Worm (Caenorhabditis elegans) whole organism, young adult: ENCODE results near the gene F37C12.18.

ENCODE experiments used
- B0261.1 ChIP-seq: sonication (generic microtip); optimal IDR thresholded peaks from 2 replicates; lab custom pipeline; 2016; ENCODE audit warnings: mild to moderate bottlenecking, missing genetic modification characterization, moderate library complexity, missing compliant biosample characterization
- D2030.7 ChIP-seq: fragments of 200-800 bp; sonication (Bioruptor generic); IDR thresholded peaks from 2 replicates; pipeline ENCODE4 v1.3.6; 2022; ENCODE audit warnings: missing genetic modification reagents, missing genetic modification characterization, missing compliant biosample characterization
- F33H1.4 ChIP-seq: fragments of 200-800 bp; sonication (Bioruptor generic); IDR thresholded peaks from 2 replicates; pipeline ENCODE4 v1.3.6; 2022; ENCODE audit warnings: missing genetic modification reagents, missing genetic modification characterization, missing compliant biosample characterization
- F39B2.1 ChIP-seq: fragments of 200-800 bp; sonication (Bioruptor generic); IDR thresholded peaks from 2 replicates; pipeline ENCODE4 v1.3.6; 2022; ENCODE audit warnings: missing genetic modification reagents, missing genetic modification characterization, missing compliant biosample characterization
- F49E8.2 ChIP-seq: sonication (generic microtip); optimal IDR thresholded peaks from 3 replicates; lab custom pipeline; 2017; ENCODE audit warnings: missing genetic modification characterization, mild to moderate bottlenecking, missing compliant biosample characterization, antibody characterized with exemption, moderate library complexity; ENCODE audit not compliant: insufficient read depth
- Y56A3A.18 ChIP-seq: fragments of 200-800 bp; sonication (Bioruptor generic); IDR thresholded peaks from 2 replicates; pipeline ENCODE4 v1.3.6; 2022; ENCODE audit warnings: missing genetic modification reagents, missing genetic modification characterization, missing compliant biosample characterization
- aptf-3 ChIP-seq: fragments of 200-800 bp; sonication (Bioruptor generic); IDR thresholded peaks from 2 replicates; pipeline ENCODE4 v1.3.6; 2022; ENCODE audit warnings: missing genetic modification characterization, missing compliant biosample characterization
- athp-1 ChIP-seq: sonication (generic microtip); optimal IDR thresholded peaks from 2 replicates; lab custom pipeline; 2017; ENCODE audit warnings: mild to moderate bottlenecking, missing genetic modification characterization, missing compliant biosample characterization
- attf-3 ChIP-seq: fragments of 200-800 bp; sonication (Bioruptor generic); conservative IDR thresholded peaks from 2 replicates; pipeline ENCODE4 v1.3.6; 2022; ENCODE audit warnings: missing genetic modification reagents, missing genetic modification characterization, missing compliant biosample characterization
- attf-6 ChIP-seq: fragments of 200-800 bp; sonication (Bioruptor generic); IDR thresholded peaks from 2 replicates; pipeline ENCODE4 v1.3.6; 2022; ENCODE audit warnings: missing genetic modification reagents, missing genetic modification characterization, missing compliant biosample characterization
- bed-1 ChIP-seq: fragments of 200-800 bp; sonication (Bioruptor generic); IDR thresholded peaks from 2 replicates; pipeline ENCODE4 v1.3.6; 2022; ENCODE audit warnings: missing genetic modification reagents, missing genetic modification characterization, missing compliant biosample characterization
- bed-2 ChIP-seq: fragments of 200-800 bp; sonication (Bioruptor generic); IDR thresholded peaks from 2 replicates; pipeline ENCODE4 v1.3.6; 2022; ENCODE audit warnings: missing genetic modification reagents, missing genetic modification characterization, missing compliant biosample characterization
- ceh-40 ChIP-seq: fragments of 200-800 bp; sonication (Bioruptor generic); IDR thresholded peaks from 2 replicates; pipeline ENCODE4 v1.3.6; 2022; ENCODE audit warnings: missing genetic modification characterization, missing compliant biosample characterization
- ceh-79 ChIP-seq: sonication (generic microtip); optimal IDR thresholded peaks from 2 replicates; lab custom pipeline; 2017; ENCODE audit warnings: mild to moderate bottlenecking, missing genetic modification characterization, missing compliant biosample characterization
- chd-7 ChIP-seq: sonication (generic microtip); optimal IDR thresholded peaks from 2 replicates; lab custom pipeline; 2016; ENCODE audit warnings: mild to moderate bottlenecking, missing genetic modification characterization, moderate library complexity, missing compliant biosample characterization
- ekl-4 ChIP-seq: fragments of 200-800 bp; sonication (Bioruptor generic); IDR thresholded peaks from 2 replicates; pipeline ENCODE4 v1.3.6; 2022; ENCODE audit warnings: missing genetic modification reagents, missing genetic modification characterization, missing compliant biosample characterization
- fkh-3 ChIP-seq: sonication (generic microtip); optimal IDR thresholded peaks from 2 replicates; lab custom pipeline; 2016; ENCODE audit warnings: mild to moderate bottlenecking, missing genetic modification characterization, missing compliant biosample characterization
- gei-17 ChIP-seq: fragments of 200-800 bp; sonication (Bioruptor generic); optimal IDR thresholded peaks from 2 replicates; lab custom pipeline; 2018; ENCODE audit warnings: mild to moderate bottlenecking, missing genetic modification characterization, missing compliant biosample characterization
- hlh-12 ChIP-seq: sonication (generic microtip); optimal IDR thresholded peaks from 2 replicates; lab custom pipeline; 2016; ENCODE audit warnings: missing genetic modification characterization, missing compliant biosample characterization
- hrde-1 ChIP-seq: sonication (generic microtip); optimal IDR thresholded peaks from 2 replicates; lab custom pipeline; 2016; ENCODE audit warnings: missing genetic modification characterization, mild to moderate bottlenecking, missing compliant biosample characterization, moderate library complexity, missing genotype, missing genetic modification reagents, borderline replicate concordance
- lag-1 ChIP-seq: fragments of 200-800 bp; sonication (Bioruptor generic); IDR thresholded peaks from 2 replicates; pipeline ENCODE4 v1.3.6; 2022; ENCODE audit warnings: missing genetic modification reagents, missing genetic modification characterization, missing compliant biosample characterization
- lin-35 ChIP-seq, 3 experiments: fragments of 150-350 bp in 2 of 3; sonication (generic microtip) in 1 of 3; optimal IDR thresholded peaks; 2 replicates each; lab custom pipeline; 2014 to 2018; ENCODE audit warnings: missing biosample characterization in 3 of 3, missing genetic modification characterization in 3 of 3, missing genetic modification reagents in 3 of 3
- lin-40 ChIP-seq: sonication (generic microtip); optimal IDR thresholded peaks from 2 replicates; lab custom pipeline; 2016; ENCODE audit warnings: missing genetic modification characterization, mild to moderate bottlenecking, missing compliant biosample characterization, missing genotype, missing genetic modification reagents
- lin-54 ChIP-seq: fragments of 200-800 bp; sonication (Bioruptor generic); optimal IDR thresholded peaks from 2 replicates; lab custom pipeline; 2018; ENCODE audit warnings: mild to moderate bottlenecking, missing genetic modification characterization, missing compliant biosample characterization
- mel-28 ChIP-seq: sonication (generic microtip); optimal IDR thresholded peaks from 2 replicates; lab custom pipeline; 2016; ENCODE audit warnings: borderline replicate concordance, mild to moderate bottlenecking, missing genetic modification characterization, missing compliant biosample characterization
- mxl-1 ChIP-seq: sonication (generic microtip); optimal IDR thresholded peaks from 2 replicates; lab custom pipeline; 2016; ENCODE audit warnings: missing genetic modification characterization, missing compliant biosample characterization
- nfya-2 ChIP-seq: fragments of 200-800 bp; sonication (Bioruptor generic); IDR thresholded peaks from 2 replicates; pipeline ENCODE4 v1.3.6; 2022; ENCODE audit warnings: missing genetic modification reagents, missing genetic modification characterization, missing compliant biosample characterization
- nfyb-1 ChIP-seq: fragments of 200-800 bp; sonication (Bioruptor generic); IDR thresholded peaks from 2 replicates; pipeline ENCODE4 v1.3.6; 2022; ENCODE audit warnings: missing genetic modification reagents, missing genetic modification characterization, missing compliant biosample characterization
- pbrm-1 ChIP-seq: fragments of 200-800 bp; sonication (Bioruptor generic); IDR thresholded peaks from 2 replicates; pipeline ENCODE4 v1.3.6; 2022; ENCODE audit warnings: missing genetic modification reagents, missing genetic modification characterization, missing compliant biosample characterization
- pha-4 ChIP-seq: fragments of 150-350 bp; sonication (generic microtip); optimal IDR thresholded peaks from 2 replicates; lab custom pipeline; 2014; ENCODE audit warnings: missing biosample characterization, missing genetic modification reagents, missing genetic modification characterization
- rpc-1 ChIP-seq, 2 experiments: fragments of 150-350 bp in 1 of 2; sonication (generic microtip) in 1 of 2; optimal IDR thresholded peaks; 2 replicates each; lab custom pipeline; 2014 to 2018; ENCODE audit warnings: missing biosample characterization in 1 of 2, missing genetic modification characterization in 1 of 2, missing genetic modification reagents in 1 of 2, missing genotype in 1 of 2
- snpc-3.4 ChIP-seq: sonication (generic microtip); optimal IDR thresholded peaks from 2 replicates; lab custom pipeline; 2017; ENCODE audit warnings: missing genetic modification characterization, mild to moderate bottlenecking, missing compliant biosample characterization, antibody characterized with exemption, moderate library complexity, missing genotype, missing genetic modification reagents
- sptf-2 ChIP-seq: fragments of 200-800 bp; sonication (Bioruptor generic); optimal IDR thresholded peaks from 2 replicates; lab custom pipeline; 2018; ENCODE audit warnings: mild to moderate bottlenecking, missing genetic modification characterization, missing compliant biosample characterization
- unc-130 ChIP-seq: sonication (generic microtip); optimal IDR thresholded peaks from 2 replicates; lab custom pipeline; 2016; ENCODE audit warnings: missing genetic modification reagents, missing genetic modification characterization, missing compliant biosample characterization
- xnd-1 ChIP-seq: sonication (generic microtip); optimal IDR thresholded peaks from 2 replicates; lab custom pipeline; 2016; ENCODE audit warnings: missing genotype, missing genetic modification reagents, missing genetic modification characterization, missing compliant biosample characterization
- zim-3 ChIP-seq: sonication (generic microtip); optimal IDR thresholded peaks from 2 replicates; lab custom pipeline; 2017; ENCODE audit warnings: mild to moderate bottlenecking, missing genetic modification characterization, moderate library complexity, missing compliant biosample characterization
- ztf-18 ChIP-seq: sonication (generic microtip); optimal IDR thresholded peaks from 2 replicates; lab custom pipeline; 2016; ENCODE audit warnings: missing genotype, mild to moderate bottlenecking, missing genetic modification characterization, missing compliant biosample characterization
- ztf-25 ChIP-seq: fragments of 200-800 bp; sonication (Bioruptor generic); IDR thresholded peaks from 2 replicates; pipeline ENCODE4 v1.3.6; 2022; ENCODE audit warnings: missing genetic modification reagents, missing genetic modification characterization, missing compliant biosample characterization
- ztf-26 ChIP-seq: sonication (generic microtip); optimal IDR thresholded peaks from 2 replicates; lab custom pipeline; 2017; ENCODE audit warnings: missing genetic modification characterization, missing compliant biosample characterization

F37C12.18 gene

DNA sequence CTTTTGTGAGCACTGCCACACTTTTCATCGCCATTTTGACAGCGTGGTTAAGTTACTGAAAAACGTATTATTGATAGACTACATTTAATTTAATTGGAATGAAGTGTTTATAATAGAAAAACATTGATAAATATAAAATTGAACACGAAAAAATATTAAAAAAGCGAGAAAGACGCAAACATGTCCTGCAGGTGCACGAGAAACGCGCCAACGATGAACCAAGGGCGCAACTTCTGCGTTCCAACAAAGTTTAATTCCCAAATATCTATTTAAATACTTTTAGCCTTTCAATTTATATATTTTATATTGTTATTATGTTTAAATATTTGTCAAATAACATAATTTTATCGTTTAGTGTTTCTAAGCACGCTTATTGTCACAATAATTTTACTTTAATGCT lies 38.9 kb upstream of the F37C12.18 start, which contains the start of gene ndus-8 (continued):
- peak; percentile 27 for TF ChIP-seq lin-40 (tag; lab: Kevin White, UChicago)

ce11 chrIII:7232782-7233181 lies 37.6 kb upstream of the F37C12.18 start, which contains the start of gene adr-2:
TSS of gene adr-2 (minus strand) at chrIII:7232882.
- TF ChIP-seq ztf-18 (tag; lab: Kevin White, UChicago), result peak; percentile 10
- TF ChIP-seq sptf-2 (GFP tag; lab: Kevin White, UChicago), result no peak

- TF ChIP-seq ztf-25 (no peak), rpc-1 (optimal IDR thresholded peaks at IDR 0.05; lab: Kevin White, UChicago) (no peak), rpc-1 (tag; optimal IDR thresholded peaks at IDR 0.05; lab: Kevin White, UChicago) (no peak), pha-4 (no peak), F39B2.1 (GFP tag; lab: Robert Waterston, UW) (no peak), ekl-4 (GFP tag; lab: Robert Waterston, UW) (no peak)
- TF ChIP-seq, all 124 proteins: peak for 0
These were observed 35.6 kb upstream of the F37C12.18 start, which contains the start of gene R151.10 for ce11 chrIII:7230841-7231240. TSS of gene R151.10 (minus strand) at chrIII:7230941.

- TF ChIP-seq B0261.1 (no peak), bed-1 (GFP tag; lab: Robert Waterston, UW) (no peak), attf-3 (GFP tag; lab: Robert Waterston, UW) (no peak), lin-40 (tag; lab: Kevin White, UChicago) (no peak), ekl-4 (GFP tag; lab: Robert Waterston, UW) (no peak)
These were observed 34.5 kb upstream of the F37C12.18 start, which contains the start of gene R151.8 for ce11 chrIII:7229687-7230086. TSS of gene R151.8 (minus strand) at chrIII:7229787.

DNA sequence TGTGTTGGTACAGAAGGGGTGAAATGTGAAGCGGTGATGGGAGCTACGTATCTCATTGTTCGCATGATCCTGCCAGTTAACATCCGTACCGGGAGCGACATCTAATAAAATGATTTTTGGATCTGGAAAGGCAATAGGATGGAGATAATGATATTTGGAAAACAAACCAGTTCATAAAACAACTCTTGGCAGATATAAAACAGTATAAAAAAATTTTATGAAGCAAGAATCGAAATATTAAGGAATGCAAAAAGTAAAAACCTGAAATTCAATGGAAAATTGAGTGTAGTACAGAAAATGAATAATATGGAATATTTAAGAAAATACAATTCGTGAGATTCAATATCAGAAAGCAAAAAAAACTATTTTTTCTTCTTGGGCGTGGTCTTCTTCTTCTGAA lies 31.4 kb upstream of the F37C12.18 start, which contains the start of gene hsp-75:
TSS of gene hsp-75 (minus strand) at position 101 of the 400 bp plus-strand sequence.
- TF ChIP-seq ztf-26 (tag; lab: Kevin White, UChicago) (no peak), snpc-3.4 (no peak), lin-54 (GFP tag; lab: Kevin White, UChicago) (no peak), lin-35 (GFP tag; optimal IDR thresholded peaks at IDR 0.05; lab: Kevin White, UChicago) (no peak), pbrm-1 (GFP tag; lab: Robert Waterston, UW) (no peak), hlh-12 (no peak), D2030.7 (GFP tag; lab: Robert Waterston, UW) (no peak), attf-6 (no peak), bed-2 (GFP tag; lab: Robert Waterston, UW) (no peak), zim-3 (tag; lab: Kevin White, UChicago) (no peak)

- no peak for TF ChIP-seq gei-17 (GFP tag; lab: Kevin White, UChicago)
- TF ChIP-seq F49E8.2 (tag; lab: Kevin White, UChicago), result no peak
- TF ChIP-seq lag-1, result no peak
- TF ChIP-seq unc-130, result no peak
- TF ChIP-seq athp-1 (tag; lab: Kevin White, UChicago), result no peak
- no peak for TF ChIP-seq chd-7
- no peak for TF ChIP-seq ceh-40 (GFP tag; lab: Robert Waterston, UW)
- TF ChIP-seq, all 124 proteins: peak for 0
These were observed 27.8 kb upstream of the F37C12.18 start, which contains the start of gene der-2 for ce11 chrIII:7223029-7223428. TSS of gene der-2 (minus strand) at chrIII:7223129.

DNA sequence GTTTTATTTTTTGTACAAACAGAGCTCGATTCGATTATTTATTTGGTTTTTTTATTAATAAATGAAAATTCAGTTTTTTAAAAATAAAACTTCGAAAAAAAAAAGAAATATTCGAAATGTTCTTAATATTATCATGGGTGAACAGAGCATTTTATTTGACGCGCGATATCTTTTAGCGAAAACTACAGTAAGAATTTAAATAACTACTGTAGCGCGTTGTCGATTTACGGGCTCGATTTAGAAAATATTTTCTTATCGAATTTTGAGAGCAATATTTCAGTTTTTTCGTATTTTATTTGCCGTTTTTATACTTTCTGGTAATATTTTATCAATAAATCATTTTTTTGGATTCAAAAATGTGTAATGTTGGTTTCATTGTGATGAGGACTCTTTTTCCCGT lies 25.9 kb upstream of the F37C12.18 start:
- TF ChIP-seq Y56A3A.18 (GFP tag; lab: Robert Waterston, UW), result 0 out of 2 replicates have a peak, but pooled peaks have one; percentile 37
- TF ChIP-seq fkh-3 (tag; lab: Kevin White, UChicago), result no peak
- TF ChIP-seq F33H1.4 (GFP tag; lab: Robert Waterston, UW), result peak; percentile 64; the same call in 1 of the 2 replicates
- no peak for TF ChIP-seq aptf-3
- no peak for TF ChIP-seq nfya-2 (GFP tag; lab: Robert Waterston, UW)
- no peak for TF ChIP-seq mel-28
- TF ChIP-seq nfyb-1 (GFP tag; lab: Robert Waterston, UW), result no peak
- no peak for TF ChIP-seq hrde-1 (tag; lab: Kevin White, UChicago)
- peak; percentile 22 for TF ChIP-seq snpc-3.4
- peak; percentile 35 for TF ChIP-seq xnd-1
- TF ChIP-seq ceh-79 (tag; lab: Kevin White, UChicago), result no peak
- no peak for TF ChIP-seq mxl-1 (tag; lab: Kevin White, UChicago)
- TF ChIP-seq ztf-26 (tag; lab: Kevin White, UChicago), result no peak
